Worm (Caenorhabditis elegans) whole organism, late embryonic: Measurements from ENCODE around the gene T24C12.1.

Experiments
- C38D4.7 ChIP-seq: fragments of 200-800 bp; sonication (Bioruptor generic); optimal IDR thresholded peaks from 2 replicates; lab custom pipeline; 2018; ENCODE audit warnings: mild to moderate bottlenecking, missing genetic modification characterization, moderate library complexity, missing compliant biosample characterization
- F13H6.1 ChIP-seq: sonication (generic microtip); optimal IDR thresholded peaks from 2 replicates; lab custom pipeline; 2016; ENCODE audit warnings: missing genetic modification characterization, missing compliant biosample characterization
- K02D7.2 ChIP-seq: sonication (generic microtip); optimal IDR thresholded peaks from 2 replicates; lab custom pipeline; 2017; ENCODE audit warnings: mild to moderate bottlenecking, missing genetic modification characterization, missing compliant biosample characterization
- K09A11.1 ChIP-seq: sonication (generic microtip); optimal IDR thresholded peaks from 2 replicates; lab custom pipeline; 2017; ENCODE audit warnings: antibody characterized with exemption, mild to moderate bottlenecking, missing genetic modification characterization, missing compliant biosample characterization; ENCODE audit not compliant: insufficient read depth
- T23F11.4 ChIP-seq: fragments of 200-800 bp; sonication (Bioruptor generic); optimal IDR thresholded peaks from 2 replicates; lab custom pipeline; 2018; ENCODE audit warnings: mild to moderate bottlenecking, missing genetic modification characterization, missing compliant biosample characterization
- Y22D7AL.16 ChIP-seq: sonication (generic microtip); optimal IDR thresholded peaks from 2 replicates; lab custom pipeline; 2016; ENCODE audit warnings: missing genetic modification characterization, missing compliant biosample characterization
- ama-1 ChIP-seq: fragments of 150-350 bp; optimal IDR thresholded peaks from 2 replicates; lab custom pipeline; 2014
- ceh-14 ChIP-seq: sonication (generic microtip); optimal IDR thresholded peaks from 2 replicates; lab custom pipeline; 2016; ENCODE audit warnings: missing genotype, missing genetic modification characterization, missing compliant biosample characterization
- ceh-18 ChIP-seq: sonication (generic microtip); optimal IDR thresholded peaks from 2 replicates; lab custom pipeline; 2016; ENCODE audit warnings: missing genetic modification characterization, missing compliant biosample characterization
- ceh-19 ChIP-seq: fragments of 200-800 bp; sonication (Bioruptor generic); optimal IDR thresholded peaks from 2 replicates; lab custom pipeline; 2018; ENCODE audit warnings: mild to moderate bottlenecking, missing genetic modification characterization, missing compliant biosample characterization
- ceh-2 ChIP-seq: sonication (generic microtip); optimal IDR thresholded peaks from 2 replicates; lab custom pipeline; 2016; ENCODE audit warnings: missing genotype, missing genetic modification characterization, missing compliant biosample characterization
- ceh-22 ChIP-seq: sonication (generic microtip); optimal IDR thresholded peaks from 2 replicates; lab custom pipeline; 2017; ENCODE audit warnings: missing biosample characterization, missing genetic modification characterization
- ceh-24 ChIP-seq: sonication (generic microtip); optimal IDR thresholded peaks from 2 replicates; lab custom pipeline; 2016; ENCODE audit warnings: mild to moderate bottlenecking, missing genetic modification characterization, missing compliant biosample characterization
- ceh-30 ChIP-seq: fragments of 150-350 bp; optimal IDR thresholded peaks from 2 replicates; lab custom pipeline; 2014; ENCODE audit warnings: missing biosample characterization, missing genetic modification characterization
- ceh-31 ChIP-seq: sonication (generic microtip); optimal IDR thresholded peaks from 2 replicates; lab custom pipeline; 2016; ENCODE audit warnings: missing genetic modification characterization, missing compliant biosample characterization
- ceh-48 ChIP-seq: sonication (generic microtip); optimal IDR thresholded peaks from 2 replicates; lab custom pipeline; 2016; ENCODE audit warnings: missing genetic modification characterization, inconsistent platforms, missing compliant biosample characterization
- ceh-6 ChIP-seq: fragments of 200-800 bp; sonication (Bioruptor generic); optimal IDR thresholded peaks from 2 replicates; lab custom pipeline; 2018; ENCODE audit warnings: mild to moderate bottlenecking, missing genetic modification characterization, missing compliant biosample characterization
- che-1 ChIP-seq: sonication (generic microtip); optimal IDR thresholded peaks from 2 replicates; lab custom pipeline; 2016; ENCODE audit warnings: mild to moderate bottlenecking, missing genetic modification characterization, missing compliant biosample characterization
- dmd-4 ChIP-seq: sonication (generic microtip); optimal IDR thresholded peaks from 2 replicates; lab custom pipeline; 2016; ENCODE audit warnings: borderline replicate concordance, missing genetic modification characterization, missing compliant biosample characterization
- dve-1 ChIP-seq: sonication (generic microtip); optimal IDR thresholded peaks from 2 replicates; lab custom pipeline; 2017; ENCODE audit warnings: antibody characterized with exemption, mild to moderate bottlenecking, missing genetic modification characterization, missing compliant biosample characterization
- elt-2 ChIP-seq: sonication (generic microtip); optimal IDR thresholded peaks from 2 replicates; lab custom pipeline; 2016; ENCODE audit warnings: missing genetic modification reagents, missing genetic modification characterization, missing compliant biosample characterization
- ets-4 ChIP-seq: sonication (generic microtip); optimal IDR thresholded peaks from 2 replicates; lab custom pipeline; 2016; ENCODE audit warnings: missing genetic modification characterization, missing compliant biosample characterization
- eyg-1 ChIP-seq: sonication (generic microtip); optimal IDR thresholded peaks from 2 replicates; lab custom pipeline; 2016; ENCODE audit warnings: missing genotype, missing genetic modification characterization, missing compliant biosample characterization
- fax-1 ChIP-seq: sonication (generic microtip); optimal IDR thresholded peaks from 2 replicates; lab custom pipeline; 2016; ENCODE audit warnings: missing genotype, missing genetic modification characterization, missing compliant biosample characterization
- fkh-10 ChIP-seq: fragments of 150-350 bp; optimal IDR thresholded peaks from 2 replicates; lab custom pipeline; 2014; ENCODE audit warnings: missing biosample characterization, missing genetic modification reagents, missing genetic modification characterization
- fkh-6 ChIP-seq: sonication (generic microtip); optimal IDR thresholded peaks from 2 replicates; lab custom pipeline; 2016; ENCODE audit warnings: missing genetic modification characterization, missing compliant biosample characterization
- gmeb-2 ChIP-seq: sonication (generic microtip); optimal IDR thresholded peaks from 2 replicates; lab custom pipeline; 2016; ENCODE audit warnings: missing genetic modification characterization, inconsistent platforms, missing compliant biosample characterization
- hlh-15 ChIP-seq: sonication (generic microtip); optimal IDR thresholded peaks from 2 replicates; lab custom pipeline; 2016; ENCODE audit warnings: missing genetic modification characterization, missing compliant biosample characterization
- hlh-6 ChIP-seq: sonication (generic microtip); optimal IDR thresholded peaks from 2 replicates; lab custom pipeline; 2016; ENCODE audit warnings: missing genotype, missing genetic modification characterization, missing compliant biosample characterization
- lim-6 ChIP-seq: sonication (generic microtip); optimal IDR thresholded peaks from 2 replicates; lab custom pipeline; 2016; ENCODE audit warnings: missing genetic modification characterization, missing compliant biosample characterization
- madf-2 ChIP-seq: sonication (generic microtip); optimal IDR thresholded peaks from 2 replicates; lab custom pipeline; 2017; ENCODE audit warnings: missing genetic modification characterization, missing compliant biosample characterization
- nfya-1 ChIP-seq: sonication (generic microtip); optimal IDR thresholded peaks from 2 replicates; lab custom pipeline; 2017; ENCODE audit warnings: missing genetic modification characterization, mild to moderate bottlenecking, missing compliant biosample characterization, antibody characterized with exemption, moderate library complexity
- nhr-11 ChIP-seq: fragments of 150-350 bp; optimal IDR thresholded peaks from 2 replicates; lab custom pipeline; 2014; ENCODE audit warnings: missing biosample characterization, missing genetic modification characterization
- nhr-232 ChIP-seq: sonication (generic microtip); optimal IDR thresholded peaks from 2 replicates; lab custom pipeline; 2016; ENCODE audit warnings: missing genetic modification characterization, missing compliant biosample characterization
- odd-2 ChIP-seq: sonication (generic microtip); optimal IDR thresholded peaks from 2 replicates; lab custom pipeline; 2017; ENCODE audit warnings: antibody characterized with exemption, mild to moderate bottlenecking, missing genetic modification characterization, missing compliant biosample characterization
- pat-9 ChIP-seq: fragments of 200-800 bp; sonication (Bioruptor generic); optimal IDR thresholded peaks from 2 replicates; lab custom pipeline; 2018; ENCODE audit warnings: mild to moderate bottlenecking, missing genetic modification characterization, moderate library complexity, missing compliant biosample characterization
- pax-1 ChIP-seq: fragments of 150-350 bp; optimal IDR thresholded peaks from 2 replicates; lab custom pipeline; 2014; ENCODE audit warnings: missing biosample characterization, missing genetic modification characterization
- pha-2 ChIP-seq: sonication (generic microtip); optimal IDR thresholded peaks from 2 replicates; lab custom pipeline; 2017; ENCODE audit warnings: mild to moderate bottlenecking, missing genetic modification characterization, missing compliant biosample characterization
- pha-4 ChIP-seq: fragments of 150-350 bp; optimal IDR thresholded peaks from 2 replicates; lab custom pipeline; 2018; ENCODE audit warnings: missing biosample characterization, missing genetic modification reagents, missing genetic modification characterization
- ref-2 ChIP-seq: sonication (generic microtip); optimal IDR thresholded peaks from 2 replicates; lab custom pipeline; 2016; ENCODE audit warnings: missing genetic modification characterization, missing compliant biosample characterization
- rnt-1 ChIP-seq: sonication (generic microtip); optimal IDR thresholded peaks from 2 replicates; lab custom pipeline; 2016; ENCODE audit warnings: missing genetic modification characterization, missing compliant biosample characterization
- sdc-2 ChIP-seq: sonication (generic microtip); optimal IDR thresholded peaks from 2 replicates; lab custom pipeline; 2016; ENCODE audit warnings: missing genotype, missing genetic modification characterization, missing compliant biosample characterization
- sox-2 ChIP-seq: fragments of 200-800 bp; sonication (Bioruptor generic); IDR thresholded peaks from 2 replicates; pipeline ENCODE4 v1.3.6; 2022; ENCODE audit warnings: missing genetic modification reagents, missing genetic modification characterization, missing compliant biosample characterization
- sox-4 ChIP-seq: sonication (generic microtip); optimal IDR thresholded peaks from 2 replicates; lab custom pipeline; 2017; ENCODE audit warnings: mild to moderate bottlenecking, missing genetic modification characterization, inconsistent platforms, missing compliant biosample characterization
- syd-9 ChIP-seq: sonication (generic microtip); optimal IDR thresholded peaks from 2 replicates; lab custom pipeline; 2016; ENCODE audit warnings: mild to moderate bottlenecking, missing genetic modification characterization, moderate library complexity, missing compliant biosample characterization
- tbx-2 ChIP-seq: sonication (generic microtip); optimal IDR thresholded peaks from 2 replicates; lab custom pipeline; 2016; ENCODE audit warnings: missing genetic modification characterization, missing compliant biosample characterization
- tbx-7 ChIP-seq: sonication (generic microtip); optimal IDR thresholded peaks from 2 replicates; lab custom pipeline; 2016; ENCODE audit warnings: missing genotype, missing genetic modification characterization, missing compliant biosample characterization
- ttx-3 ChIP-seq: sonication (generic microtip); optimal IDR thresholded peaks from 2 replicates; lab custom pipeline; 2016; ENCODE audit warnings: missing genetic modification reagents, missing genetic modification characterization, missing compliant biosample characterization
- unc-3 ChIP-seq, 2 experiments: fragments of 200-800 bp in 1 of 2; sonication (Bioruptor generic) in 1 of 2; sonication (generic microtip) in 1 of 2; conservative IDR thresholded peaks in 1 of 2; optimal IDR thresholded peaks in 1 of 2; 2 replicates each; pipeline versions ENCODE4 v1.3.6 to Lab custom; 2016 to 2022; ENCODE audit warnings: missing compliant biosample characterization in 2 of 2, missing genetic modification characterization in 2 of 2, missing genetic modification reagents in 1 of 2
- unc-42 ChIP-seq: sonication (generic microtip); optimal IDR thresholded peaks from 2 replicates; lab custom pipeline; 2016; ENCODE audit warnings: missing genotype, missing genetic modification characterization, missing compliant biosample characterization
- unc-55 ChIP-seq: sonication (generic microtip); optimal IDR thresholded peaks from 2 replicates; lab custom pipeline; 2017; ENCODE audit warnings: missing biosample characterization, missing genetic modification reagents, missing genetic modification characterization
- zip-5 ChIP-seq: sonication (generic microtip); optimal IDR thresholded peaks from 2 replicates; lab custom pipeline; 2016; ENCODE audit warnings: missing genetic modification characterization, missing compliant biosample characterization
- ztf-16 ChIP-seq: sonication (generic microtip); optimal IDR thresholded peaks from 2 replicates; lab custom pipeline; 2017; ENCODE audit warnings: missing genetic modification characterization, missing compliant biosample characterization

T24C12.1 gene

DNA sequence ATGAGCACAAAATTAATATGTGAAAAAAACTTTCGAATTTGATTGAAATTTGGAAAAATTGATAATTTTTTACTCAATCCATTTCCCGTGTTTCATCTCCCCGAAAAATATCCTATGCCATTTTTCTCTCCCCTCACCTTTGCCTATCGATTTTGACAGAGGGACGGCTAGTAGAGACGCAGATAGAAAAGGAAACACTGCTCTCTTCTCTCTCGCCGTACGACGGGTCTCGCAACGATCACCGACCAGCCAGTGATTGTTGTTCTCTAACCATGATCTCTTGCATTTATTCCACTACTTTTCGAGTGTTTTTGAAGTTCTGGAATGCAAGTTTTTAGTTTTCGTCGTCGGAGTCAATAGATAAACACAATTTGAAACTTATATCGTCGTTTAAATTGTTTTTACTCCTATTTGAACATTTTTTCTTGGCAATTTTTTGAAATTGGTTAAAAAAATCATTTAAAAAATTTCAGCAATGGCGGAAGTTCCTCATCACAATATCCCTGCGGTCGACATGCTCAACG, 38.3 kb downstream of the T24C12.1 start, which contains the start of gene vha-15:
TSS of gene vha-15 (plus strand) at position 474 of the 524 bp plus-strand sequence.
- no peak for TF ChIP-seq sox-4
- TF ChIP-seq fkh-10 (GFP tag; lab: Kevin White, UChicago) = no peak
- peak; percentile 23 for TF ChIP-seq pha-2 (tag; lab: Kevin White, UChicago)
- TF ChIP-seq elt-2 (tag; lab: Kevin White, UChicago) = no peak
- peak; percentile 94 for TF ChIP-seq unc-55
- no peak for TF ChIP-seq K02D7.2 (tag; lab: Kevin White, UChicago)
- TF ChIP-seq fkh-6 (tag; lab: Kevin White, UChicago) = no peak
- peak; percentile 44 for TF ChIP-seq unc-42 (tag; lab: Kevin White, UChicago)
- no peak for TF ChIP-seq nhr-232 (tag; lab: Kevin White, UChicago)
- no peak for TF ChIP-seq K09A11.1 (tag; lab: Kevin White, UChicago)
- no peak for TF ChIP-seq ztf-16
- TF ChIP-seq hlh-15 (tag; lab: Kevin White, UChicago) = no peak
- TF ChIP-seq dmd-4 = no peak
- peak; percentile 64 for TF ChIP-seq ceh-31 (tag; lab: Kevin White, UChicago)
- no peak for TF ChIP-seq odd-2 (tag; lab: Kevin White, UChicago)
- TF ChIP-seq tbx-7 (tag; lab: Kevin White, UChicago) = no peak
- TF ChIP-seq ceh-19 (GFP tag; lab: Kevin White, UChicago) = no peak
- TF ChIP-seq sdc-2 (tag; lab: Kevin White, UChicago) = no peak
- TF ChIP-seq ceh-30 (tag; lab: Kevin White, UChicago) = no peak
- TF ChIP-seq hlh-6 = no peak
- TF ChIP-seq F13H6.1 (tag; lab: Kevin White, UChicago) = no peak
- TF ChIP-seq syd-9 (tag; lab: Kevin White, UChicago) = no peak
- no peak for TF ChIP-seq che-1 (tag; lab: Kevin White, UChicago)
- no peak for TF ChIP-seq sox-2 (GFP tag; lab: Robert Waterston, UW)
- TF ChIP-seq ceh-48 = peak; percentile 93
- no peak for TF ChIP-seq pax-1 (tag; lab: Kevin White, UChicago)
- no peak for TF ChIP-seq eyg-1 (tag; lab: Kevin White, UChicago)
- TF ChIP-seq ceh-22 (tag; lab: Kevin White, UChicago) = no peak
- no peak for TF ChIP-seq madf-2 (tag; lab: Kevin White, UChicago)
- no peak for TF ChIP-seq ceh-6
- TF ChIP-seq pat-9 (tag; lab: Kevin White, UChicago) = no peak
- no peak for TF ChIP-seq T23F11.4 (GFP tag; lab: Kevin White, UChicago)
- no peak for TF ChIP-seq ceh-14 (tag; lab: Kevin White, UChicago)
- TF ChIP-seq nhr-11 (tag; lab: Kevin White, UChicago) = no peak
- TF ChIP-seq unc-3 (GFP tag; conservative IDR thresholded peaks at IDR 0.05; lab: Robert Waterston, UW) = no peak
- no peak for TF ChIP-seq unc-3 (tag; optimal IDR thresholded peaks at IDR 0.05; lab: Kevin White, UChicago)
- peak; percentile 51 for TF ChIP-seq tbx-2 (tag; lab: Kevin White, UChicago)
- no peak for TF ChIP-seq zip-5
- TF ChIP-seq rnt-1 = peak; percentile 23
- no peak for TF ChIP-seq ets-4
- no peak for TF ChIP-seq lim-6 (tag; lab: Kevin White, UChicago)
- no peak for TF ChIP-seq fax-1
- peak; percentile 85 for TF ChIP-seq nfya-1 (tag; lab: Kevin White, UChicago)
- no peak for TF ChIP-seq ceh-24 (tag; lab: Kevin White, UChicago)
- TF ChIP-seq Y22D7AL.16 = no peak
- TF ChIP-seq ceh-18 (tag; lab: Kevin White, UChicago) = peak; percentile 33
- TF ChIP-seq dve-1 (tag; lab: Kevin White, UChicago) = peak; percentile 47
- TF ChIP-seq C38D4.7 (GFP tag; lab: Kevin White, UChicago) = no peak
- TF ChIP-seq ttx-3 (tag; lab: Kevin White, UChicago) = no peak
- TF ChIP-seq ama-1 (lab: Kevin White, UChicago) = no peak
- TF ChIP-seq gmeb-2 (tag; lab: Kevin White, UChicago) = no peak
- TF ChIP-seq ceh-2 (tag; lab: Kevin White, UChicago) = no peak
- no peak for TF ChIP-seq pha-4
- peak; percentile 9 for TF ChIP-seq ref-2 (tag; lab: Kevin White, UChicago)
